Worm (Caenorhabditis elegans) whole organism, L4 larva: ENCODE measurements around the gene Y48D7A.1.

ENCODE experiments used
- D1046.2 ChIP-seq: fragments of 200-800 bp; sonication (Bioruptor generic); IDR thresholded peaks from 2 replicates; pipeline ENCODE4 v1.3.6; 2022; ENCODE audit warnings: missing genetic modification characterization, missing compliant biosample characterization
- F26F4.8 ChIP-seq: fragments of 200-800 bp; sonication (Bioruptor generic); conservative IDR thresholded peaks from 2 replicates; pipeline ENCODE4 v1.3.6; 2022; ENCODE audit warnings: missing genetic modification characterization, missing compliant biosample characterization
- F37D6.2 ChIP-seq: sonication (generic microtip); optimal IDR thresholded peaks from 2 replicates; lab custom pipeline; 2016; ENCODE audit warnings: mild to moderate bottlenecking, missing genetic modification characterization, missing compliant biosample characterization
- R02D3.7 ChIP-seq: fragments of 150-350 bp; sonication (generic microtip); optimal IDR thresholded peaks from 3 replicates; lab custom pipeline; 2014; ENCODE audit warnings: missing biosample characterization, missing genetic modification characterization
- T20F7.1 ChIP-seq: fragments of 200-800 bp; sonication (Bioruptor generic); optimal IDR thresholded peaks from 2 replicates; lab custom pipeline; 2018; ENCODE audit warnings: mild to moderate bottlenecking, missing genetic modification characterization, missing compliant biosample characterization
- T26A8.4 ChIP-seq: fragments of 200-800 bp; sonication (Bioruptor generic); IDR thresholded peaks from 2 replicates; pipeline ENCODE4 v1.3.6; 2022; ENCODE audit warnings: missing genetic modification characterization, missing compliant biosample characterization
- Y105C5A.15 ChIP-seq: fragments of 200-800 bp; sonication (Bioruptor generic); IDR thresholded peaks from 2 replicates; pipeline ENCODE4 v1.3.6; 2022; ENCODE audit warnings: missing genetic modification characterization, missing compliant biosample characterization
- Y48G9A.11 ChIP-seq: fragments of 200-800 bp; sonication (Bioruptor generic); IDR thresholded peaks from 2 replicates; pipeline ENCODE4 v1.3.6; 2022; ENCODE audit warnings: missing genetic modification reagents, missing genetic modification characterization, missing compliant biosample characterization
- Y5F2A.4 ChIP-seq: fragments of 200-800 bp; sonication (Bioruptor generic); optimal IDR thresholded peaks from 2 replicates; lab custom pipeline; 2018; ENCODE audit warnings: mild to moderate bottlenecking, missing genetic modification characterization, missing compliant biosample characterization
- ZK337.2 ChIP-seq: fragments of 200-800 bp; sonication (Bioruptor generic); IDR thresholded peaks from 2 replicates; pipeline ENCODE4 v1.3.6; 2022; ENCODE audit warnings: missing genetic modification reagents, missing genetic modification characterization, missing compliant biosample characterization
- aha-1 ChIP-seq: fragments of 150-350 bp; peaks from one replicate; lab custom pipeline; 2014; ENCODE audit warnings: missing biosample characterization, missing genetic modification characterization
- arid-1 ChIP-seq: fragments of 200-800 bp; sonication (Bioruptor generic); conservative IDR thresholded peaks from 2 replicates; pipeline ENCODE4 v1.3.6; 2022; ENCODE audit warnings: missing genetic modification reagents, missing genetic modification characterization, missing compliant biosample characterization
- ceh-20 ChIP-seq: fragments of 200-800 bp; sonication (Bioruptor generic); IDR thresholded peaks from 2 replicates; pipeline ENCODE4 v1.3.6; 2022; ENCODE audit warnings: missing genetic modification reagents, missing genetic modification characterization, missing compliant biosample characterization
- ceh-32 ChIP-seq: sonication (generic microtip); optimal IDR thresholded peaks from 2 replicates; lab custom pipeline; 2016; ENCODE audit warnings: mild to moderate bottlenecking, missing genetic modification characterization, missing compliant biosample characterization; ENCODE audit not compliant: poor library complexity
- ceh-44 ChIP-seq: fragments of 200-800 bp; sonication (Bioruptor generic); IDR thresholded peaks from 2 replicates; pipeline ENCODE4 v1.3.6; 2022; ENCODE audit warnings: missing genetic modification reagents, missing genetic modification characterization, missing compliant biosample characterization
- daf-16 ChIP-seq, 3 experiments: sonication (generic microtip); optimal IDR thresholded peaks; 2 replicates each; lab custom pipeline; 2016 to 2017; ENCODE audit warnings: missing genetic modification characterization in 3 of 3, missing genetic modification reagents in 3 of 3, mild to moderate bottlenecking in 2 of 3, missing compliant biosample characterization in 2 of 3, missing biosample characterization in 1 of 3, moderate library complexity in 1 of 3
- dmd-6 ChIP-seq: fragments of 200-800 bp; sonication (Bioruptor generic); IDR thresholded peaks from 2 replicates; pipeline ENCODE4 v1.3.6; 2022; ENCODE audit warnings: missing genetic modification reagents, missing genetic modification characterization, missing compliant biosample characterization
- dve-1 ChIP-seq: sonication (generic microtip); optimal IDR thresholded peaks from 2 replicates; lab custom pipeline; 2017; ENCODE audit warnings: antibody characterized with exemption, mild to moderate bottlenecking, missing genetic modification characterization, missing compliant biosample characterization; ENCODE audit not compliant: insufficient read depth
- egl-43 ChIP-seq: fragments of 200-800 bp; sonication (Bioruptor generic); IDR thresholded peaks from 2 replicates; pipeline ENCODE4 v1.3.6; 2022; ENCODE audit warnings: missing genetic modification reagents, missing genetic modification characterization, missing compliant biosample characterization
- fkh-10 ChIP-seq: fragments of 150-350 bp; optimal IDR thresholded peaks from 2 replicates; lab custom pipeline; 2014; ENCODE audit warnings: missing biosample characterization, missing genetic modification reagents, missing genetic modification characterization
- fos-1 ChIP-seq: fragments of 150-350 bp; optimal IDR thresholded peaks from 2 replicates; lab custom pipeline; 2014; ENCODE audit warnings: missing biosample characterization, missing genetic modification characterization
- hlh-11 ChIP-seq: fragments of 200-800 bp; sonication (Bioruptor generic); optimal IDR thresholded peaks from 2 replicates; lab custom pipeline; 2018; ENCODE audit warnings: mild to moderate bottlenecking, missing genetic modification characterization, missing compliant biosample characterization
- hmg-1.1 ChIP-seq: fragments of 200-800 bp; sonication (Bioruptor generic); IDR thresholded peaks from 2 replicates; pipeline ENCODE4 v1.3.6; 2022; ENCODE audit warnings: missing genetic modification reagents, missing genetic modification characterization, missing compliant biosample characterization
- jun-1 ChIP-seq: fragments of 150-350 bp; optimal IDR thresholded peaks from 2 replicates; lab custom pipeline; 2014; ENCODE audit warnings: missing biosample characterization, missing genetic modification reagents, missing genetic modification characterization
- lsy-2 ChIP-seq, 2 experiments: fragments of 150-350 bp in 1 of 2; sonication (generic microtip) in 1 of 2; optimal IDR thresholded peaks; 2 replicates each; lab custom pipeline; 2014 to 2017; ENCODE audit warnings: missing biosample characterization in 2 of 2, missing genetic modification characterization in 2 of 2
- madf-5 ChIP-seq, 2 experiments: fragments of 200-800 bp; sonication (Bioruptor generic); IDR thresholded peaks; 2 replicates each; pipeline ENCODE4 v1.3.6; 2022; ENCODE audit warnings: missing compliant biosample characterization in 2 of 2, missing genetic modification characterization in 2 of 2
- mdl-1 ChIP-seq, 2 experiments: fragments of 150-350 bp in 1 of 2; sonication (generic microtip) in 1 of 2; optimal IDR thresholded peaks; 2 replicates each; lab custom pipeline; 2014 to 2017; ENCODE audit warnings: missing biosample characterization in 2 of 2, missing genetic modification characterization in 2 of 2
- mes-2 ChIP-seq: sonication (generic microtip); optimal IDR thresholded peaks from 2 replicates; lab custom pipeline; 2016; ENCODE audit warnings: missing genotype, mild to moderate bottlenecking, missing genetic modification characterization, missing compliant biosample characterization; ENCODE audit not compliant: poor library complexity, severe bottlenecking
- mxl-2 ChIP-seq: fragments of 200-800 bp; sonication (Bioruptor generic); conservative IDR thresholded peaks from 2 replicates; pipeline ENCODE4 v1.3.6; 2022; ENCODE audit warnings: missing genetic modification reagents, missing genetic modification characterization, missing compliant biosample characterization
- nhr-10 ChIP-seq: fragments of 150-350 bp; optimal IDR thresholded peaks from 2 replicates; lab custom pipeline; 2014; ENCODE audit warnings: missing biosample characterization, missing genetic modification characterization
- nhr-102 ChIP-seq: sonication (generic microtip); optimal IDR thresholded peaks from 2 replicates; lab custom pipeline; 2016; ENCODE audit warnings: mild to moderate bottlenecking, missing genetic modification characterization, moderate library complexity, missing compliant biosample characterization
- nhr-76 ChIP-seq: fragments of 150-350 bp; optimal IDR thresholded peaks from 2 replicates; lab custom pipeline; 2014; ENCODE audit warnings: missing biosample characterization, missing genetic modification characterization
- php-3 ChIP-seq: fragments of 200-800 bp; sonication (Bioruptor generic); IDR thresholded peaks from 2 replicates; pipeline ENCODE4 v1.3.6; 2022; ENCODE audit warnings: missing genetic modification reagents, missing genetic modification characterization, missing compliant biosample characterization
- pqm-1 ChIP-seq: sonication (generic microtip); optimal IDR thresholded peaks from 2 replicates; lab custom pipeline; 2017; ENCODE audit warnings: missing biosample characterization, missing genetic modification characterization
- snpc-1.2 ChIP-seq: fragments of 200-800 bp; sonication (Bioruptor generic); IDR thresholded peaks from 2 replicates; pipeline ENCODE4 v1.3.6; 2022; ENCODE audit warnings: missing genetic modification reagents, missing genetic modification characterization, missing compliant biosample characterization
- snpc-4 ChIP-seq: fragments of 150-350 bp; optimal IDR thresholded peaks from 2 replicates; lab custom pipeline; 2014; ENCODE audit warnings: missing biosample characterization, missing genetic modification characterization
- spr-1 ChIP-seq: sonication (generic microtip); optimal IDR thresholded peaks from 2 replicates; lab custom pipeline; 2016; ENCODE audit warnings: mild to moderate bottlenecking, missing genetic modification characterization, missing compliant biosample characterization
- spr-3 ChIP-seq: fragments of 200-800 bp; sonication (Bioruptor generic); optimal IDR thresholded peaks from 2 replicates; lab custom pipeline; 2018; ENCODE audit warnings: mild to moderate bottlenecking, missing genetic modification characterization, missing compliant biosample characterization
- tag-97 ChIP-seq: fragments of 200-800 bp; sonication (Bioruptor generic); IDR thresholded peaks from 2 replicates; pipeline ENCODE4 v1.3.6; 2022; ENCODE audit warnings: missing genetic modification characterization, missing compliant biosample characterization
- tra-1 ChIP-seq: fragments of 200-800 bp; sonication (Bioruptor generic); IDR thresholded peaks from 2 replicates; pipeline ENCODE4 v1.3.6; 2022; ENCODE audit warnings: missing genetic modification reagents, missing genetic modification characterization, missing compliant biosample characterization
- unc-62 ChIP-seq, 3 experiments: fragments of 150-350 bp in 1 of 3; sonication (generic microtip); optimal IDR thresholded peaks in 2 of 3; peaks in 1 of 3; 1 replicate in 1 of 3; 2 replicates in 2 of 3; lab custom pipeline; 2014 to 2017; ENCODE audit warnings: missing biosample characterization in 3 of 3, missing genetic modification characterization in 3 of 3, missing genetic modification reagents in 3 of 3, missing genotype in 1 of 3
- vab-7 ChIP-seq: fragments of 200-800 bp; sonication (Bioruptor generic); IDR thresholded peaks from 2 replicates; pipeline ENCODE4 v1.3.6; 2022; ENCODE audit warnings: missing genetic modification reagents, missing genetic modification characterization, missing compliant biosample characterization
- zfp-2 ChIP-seq: sonication (generic microtip); optimal IDR thresholded peaks from 2 replicates; lab custom pipeline; 2016; ENCODE audit warnings: mild to moderate bottlenecking, missing genetic modification characterization, missing compliant biosample characterization
- zfp-3 ChIP-seq: fragments of 200-800 bp; sonication (Bioruptor generic); conservative IDR thresholded peaks from 2 replicates; pipeline ENCODE4 v1.3.6; 2022; ENCODE audit warnings: missing genetic modification reagents, missing genetic modification characterization, missing compliant biosample characterization
- zip-2 ChIP-seq: fragments of 150-350 bp; optimal IDR thresholded peaks from 2 replicates; lab custom pipeline; 2014; ENCODE audit warnings: missing biosample characterization, missing genetic modification characterization
- ztf-7 ChIP-seq: fragments of 150-350 bp; optimal IDR thresholded peaks from 2 replicates; lab custom pipeline; 2014; ENCODE audit warnings: missing biosample characterization, missing genetic modification characterization

The Y48D7A.1 gene

ce11 chrX:3047224-3047623 lies 37.9 kb downstream of the Y48D7A.1 start:
- TF ChIP-seq ztf-7 (tag; lab: Kevin White, UChicago) (no peak), zfp-2 (no peak), arid-1 (GFP tag; lab: Robert Waterston, UW) (no peak), snpc-1.2 (no peak), tag-97 (GFP tag; lab: Robert Waterston, UW) (no peak), ceh-20 (no peak), php-3 (GFP tag; lab: Robert Waterston, UW) (no peak), ceh-44 (GFP tag; lab: Robert Waterston, UW) (no peak), nhr-10 (tag; lab: Kevin White, UChicago) (no peak), daf-16 (GFP tag; optimal IDR thresholded peaks at IDR 0.05; lab: Kevin White, UChicago) (no peak), daf-16 (tag; optimal IDR thresholded peaks at IDR 0.05; lab: Kevin White, UChicago) (peak; percentile 4), mes-2 (tag; lab: Kevin White, UChicago) (no peak), aha-1 (tag; lab: Kevin White, UChicago) (peak; percentile 25), nhr-76 (tag; lab: Kevin White, UChicago) (no peak), hmg-1.1 (GFP tag; lab: Robert Waterston, UW) (no peak), Y48G9A.11 (no peak), F26F4.8 (no peak), Y5F2A.4 (GFP tag; lab: Kevin White, UChicago) (no peak), dve-1 (tag; lab: Kevin White, UChicago) (no peak), R02D3.7 (tag; lab: Kevin White, UChicago) (no peak), dmd-6 (GFP tag; lab: Robert Waterston, UW) (peak; percentile 40; the same call in 1 of the 2 replicates), ceh-32 (tag; lab: Kevin White, UChicago) (no peak), madf-5 (GFP tag; IDR thresholded peaks at IDR 0.05; lab: Robert Waterston, UW) (no peak), D1046.2 (no peak), T26A8.4 (GFP tag; lab: Robert Waterston, UW) (no peak), fos-1 (tag; lab: Kevin White, UChicago) (no peak), snpc-4 (tag; lab: Kevin White, UChicago) (no peak), spr-1 (no peak), mxl-2 (GFP tag; lab: Robert Waterston, UW) (no peak), spr-3 (GFP tag; lab: Kevin White, UChicago) (no peak), zfp-3 (GFP tag; lab: Robert Waterston, UW) (no peak), F37D6.2 (tag; lab: Kevin White, UChicago) (no peak), ZK337.2 (no peak), zip-2 (tag; lab: Kevin White, UChicago) (no peak), jun-1 (no peak), pqm-1 (peak; percentile 28)

ce11 chrX:3048696-3049095 lies 39.4 kb downstream of the Y48D7A.1 start:
- TF ChIP-seq aha-1 (tag; lab: Kevin White, UChicago) (peak; percentile 9), hmg-1.1 (GFP tag; lab: Robert Waterston, UW) (no peak)

ce11 chrX:3049233-3049632 lies 39.9 kb downstream of the Y48D7A.1 start:
- peak; percentile 25 for TF ChIP-seq nhr-102
- 0 out of 2 replicates have a peak, but pooled peaks have one; percentile 17 for TF ChIP-seq tra-1 (GFP tag; lab: Robert Waterston, UW)
- TF ChIP-seq mdl-1 (tag; optimal IDR thresholded peaks at IDR 0.05; lab: Kevin White, UChicago): peak; percentile 2 to 24
- TF ChIP-seq vab-7: peak; percentile 51; the same call in 1 of the 2 replicates
- TF ChIP-seq Y5F2A.4 (GFP tag; lab: Kevin White, UChicago): no peak
- TF ChIP-seq egl-43 (GFP tag; lab: Robert Waterston, UW): no peak
- TF ChIP-seq aha-1 (tag; lab: Kevin White, UChicago): peak; percentile 64
- TF ChIP-seq F37D6.2 (tag; lab: Kevin White, UChicago): peak; percentile 25
- peak; percentile 51 for TF ChIP-seq mes-2 (tag; lab: Kevin White, UChicago)
- TF ChIP-seq daf-16 (GFP tag; optimal IDR thresholded peaks at IDR 0.05; lab: Kevin White, UChicago): no peak
- TF ChIP-seq daf-16 (tag; optimal IDR thresholded peaks at IDR 0.05; lab: Kevin White, UChicago): peak; percentile 32
- no peak for TF ChIP-seq snpc-4 (tag; lab: Kevin White, UChicago)
- peak; percentile 59 for TF ChIP-seq hlh-11
- peak in 1 of 2 experiments; percentile 12 for TF ChIP-seq unc-62 (GFP tag; optimal IDR thresholded peaks at IDR 0.05 in 1 of 2; lab: Kevin White, UChicago)
- TF ChIP-seq unc-62 (tag; optimal IDR thresholded peaks at IDR 0.05; lab: Kevin White, UChicago): no peak
- no peak for TF ChIP-seq Y105C5A.15 (GFP tag; lab: Robert Waterston, UW)
- TF ChIP-seq ceh-20: peak; percentile 34
- peak; percentile 49 for TF ChIP-seq dve-1 (tag; lab: Kevin White, UChicago)
- no peak for TF ChIP-seq T20F7.1 (GFP tag; lab: Kevin White, UChicago)
- peak; percentile 77 for TF ChIP-seq fkh-10
- peak; percentile 61 for TF ChIP-seq dmd-6 (GFP tag; lab: Robert Waterston, UW)
- peak in 1 of 2 experiments; percentile 50 for TF ChIP-seq lsy-2 (tag; optimal IDR thresholded peaks at IDR 0.05; lab: Kevin White, UChicago)
